Worm (Caenorhabditis elegans) whole organism, young adult: ENCODE results near the gene F36D4.1.

Experiments
- lag-1 ChIP-seq: fragments of 200-800 bp; sonication (Bioruptor generic); IDR thresholded peaks from 2 replicates; pipeline ENCODE4 v1.3.6; 2022; ENCODE audit warnings: missing genetic modification reagents, missing genetic modification characterization, missing compliant biosample characterization
- nhr-90 ChIP-seq: sonication (generic microtip); optimal IDR thresholded peaks from 2 replicates; lab custom pipeline; 2016; ENCODE audit warnings: missing genotype, mild to moderate bottlenecking, missing genetic modification characterization, missing compliant biosample characterization

ce11 chrV:9424514-9424913 is 7.8 kb downstream of the F36D4.1 start:
- no peak for TF ChIP-seq nhr-90
- no peak for TF ChIP-seq lag-1 (GFP tag; lab: Robert Waterston, UW)
